Worm (Caenorhabditis elegans) whole organism, late embryonic: ENCODE results near the gene M02D8.5.

ENCODE experiments used
- ceh-19 ChIP-seq: fragments of 200-800 bp; sonication (Bioruptor generic); optimal IDR thresholded peaks from 2 replicates; lab custom pipeline; 2018; ENCODE audit warnings: mild to moderate bottlenecking, missing genetic modification characterization, missing compliant biosample characterization
- ceh-48 ChIP-seq: sonication (generic microtip); optimal IDR thresholded peaks from 2 replicates; lab custom pipeline; 2016; ENCODE audit warnings: missing genetic modification characterization, inconsistent platforms, missing compliant biosample characterization
- ceh-9 ChIP-seq: sonication (generic microtip); optimal IDR thresholded peaks from 2 replicates; lab custom pipeline; 2016; ENCODE audit warnings: mild to moderate bottlenecking, missing genetic modification characterization, inconsistent platforms, missing compliant biosample characterization
- fkh-10 ChIP-seq: fragments of 150-350 bp; optimal IDR thresholded peaks from 2 replicates; lab custom pipeline; 2014; ENCODE audit warnings: missing biosample characterization, missing genetic modification reagents, missing genetic modification characterization
- hlh-6 ChIP-seq: sonication (generic microtip); optimal IDR thresholded peaks from 2 replicates; lab custom pipeline; 2016; ENCODE audit warnings: missing genotype, missing genetic modification characterization, missing compliant biosample characterization
- nfya-1 ChIP-seq: sonication (generic microtip); optimal IDR thresholded peaks from 2 replicates; lab custom pipeline; 2017; ENCODE audit warnings: missing genetic modification characterization, mild to moderate bottlenecking, missing compliant biosample characterization, antibody characterized with exemption, moderate library complexity
- nhr-11 ChIP-seq: fragments of 150-350 bp; optimal IDR thresholded peaks from 2 replicates; lab custom pipeline; 2014; ENCODE audit warnings: missing biosample characterization, missing genetic modification characterization
- sox-4 ChIP-seq: sonication (generic microtip); optimal IDR thresholded peaks from 2 replicates; lab custom pipeline; 2017; ENCODE audit warnings: mild to moderate bottlenecking, missing genetic modification characterization, inconsistent platforms, missing compliant biosample characterization

DNA sequence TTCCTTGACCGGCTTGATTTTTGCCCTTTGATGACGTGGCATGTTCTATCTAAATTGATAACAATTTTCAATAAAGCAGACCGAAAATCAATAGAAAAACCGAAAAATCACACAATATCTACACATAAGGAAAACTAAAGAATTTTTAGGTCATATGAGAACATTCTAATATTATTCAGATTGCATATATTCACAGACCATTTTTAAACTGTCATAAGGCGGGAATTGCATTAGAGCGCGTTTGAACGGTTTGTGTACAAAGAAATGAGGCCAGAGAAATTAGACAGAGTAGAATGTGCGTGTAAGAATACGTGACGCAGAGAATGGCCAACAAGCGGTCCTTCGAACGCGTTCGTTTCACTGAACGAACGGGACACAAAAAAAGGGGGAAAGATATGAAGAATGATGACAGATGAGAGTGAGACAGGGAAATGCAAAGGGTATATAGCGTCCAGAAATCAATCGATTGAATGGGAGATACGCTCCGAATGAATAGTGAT, 24.4 kb downstream of the M02D8.5 start, which contains the start of gene M02D8.3:
- TF ChIP-seq nfya-1 (peak; percentile 55), ceh-9 (tag; lab: Kevin White, UChicago) (no peak), ceh-19 (GFP tag; lab: Kevin White, UChicago) (no peak), ceh-48 (tag; lab: Kevin White, UChicago) (no peak), fkh-10 (no peak), hlh-6 (tag; lab: Kevin White, UChicago) (no peak), nhr-11 (no peak), sox-4 (tag; lab: Kevin White, UChicago) (no peak)
